Worm (Caenorhabditis elegans) whole organism, early embryonic: ENCODE results near the gene pad-2.

Experiments
- B0310.2 ChIP-seq: sonication (generic microtip); optimal IDR thresholded peaks from 2 replicates; lab custom pipeline; 2016; ENCODE audit warnings: mild to moderate bottlenecking, missing genetic modification characterization, missing compliant biosample characterization
- ama-1 ChIP-seq: fragments of 150-350 bp; optimal IDR thresholded peaks from 2 replicates; lab custom pipeline; 2014
- flt-1 ChIP-seq: fragments of 200-800 bp; sonication (Bioruptor generic); IDR thresholded peaks from 2 replicates; pipeline ENCODE4 v1.3.6; 2022; ENCODE audit warnings: missing genetic modification characterization, missing compliant biosample characterization
- scrt-1 ChIP-seq: fragments of 200-800 bp; sonication (Bioruptor generic); IDR thresholded peaks from 2 replicates; pipeline ENCODE4 v1.3.6; 2022; ENCODE audit warnings: missing genetic modification characterization, missing compliant biosample characterization

ce11 chrIII:10293946-10294345, 15.0 kb downstream of the pad-2 start:
- TF ChIP-seq B0310.2 (tag; lab: Kevin White, UChicago) (no peak), flt-1 (GFP tag; lab: Robert Waterston, UW) (no peak), scrt-1 (GFP tag; lab: Robert Waterston, UW) (no peak), ama-1 (no peak)
